4 fruit fly cellular contexts compared by ENCODE assay signal in genomic region chr3R:21297387-21297956, dm6.
TF ChIP-seq lines count a peak whose summit lies in the region.

No protein-coding gene starts in this region.

TF ChIP-seq in whole organism, adult, 20 proteins besides CTCF, POLR2A, EP300 and RAD21 (continued from another document):
- TF ChIP-seq CG33017 (tag; optimal IDR thresholded peaks at IDR 0.05; lab: Kevin White, UChicago) (peak; percentile 82), CG1620 (GFP tag; optimal IDR thresholded peaks at IDR 0.05; lab: Kevin White, UChicago) (peak; percentile 47)

TF ChIP-seq in whole organism, embryonic, 481 proteins besides CTCF, POLR2A, EP300 and RAD21 (continued from another document and continues in another):
- TF ChIP-seq CG4820 (GFP tag; optimal IDR thresholded peaks at IDR 0.05; lab: Kevin White, UChicago) (no peak), emc (GFP tag; optimal IDR thresholded peaks at IDR 0.05; lab: Kevin White, UChicago) (peak; percentile 33), grn (GFP tag; optimal IDR thresholded peaks at IDR 0.05; lab: Kevin White, UChicago) (peak; percentile 91), CG7839 (tag; optimal IDR thresholded peaks at IDR 0.05; lab: Kevin White, UChicago) (peak; percentile 39), CG7372 (GFP tag; IDR thresholded peaks at IDR 0.05; lab: Robert Waterston, UW) (no peak), CG34376 (GFP tag; optimal IDR thresholded peaks at IDR 0.05; lab: Kevin White, UChicago) (peak; percentile 91), Dp (GFP tag; optimal IDR thresholded peaks at IDR 0.05; lab: Kevin White, UChicago) (no peak), CG17385 (GFP tag; optimal IDR thresholded peaks at IDR 0.05; lab: Kevin White, UChicago) (peak; percentile 69), CG5953 (GFP tag; IDR thresholded peaks at IDR 0.05; lab: Robert Waterston, UW) (no peak), Scr (GFP tag; IDR thresholded peaks at IDR 0.05; lab: Robert Waterston, UW; ENCODE audit: partially characterized antibody) (no peak), Fer2 (tag; optimal IDR thresholded peaks at IDR 0.05; lab: Kevin White, UChicago) (peak; percentile 24), CG9609 (GFP tag; optimal IDR thresholded peaks at IDR 0.05; lab: Kevin White, UChicago) (no peak), CG18764 (GFP tag; optimal IDR thresholded peaks at IDR 0.05; lab: Kevin White, UChicago) (peak; percentile 72), CG4707 (GFP tag; optimal IDR thresholded peaks at IDR 0.05; lab: Kevin White, UChicago) (peak; percentile 77), psq (GFP tag; optimal IDR thresholded peaks at IDR 0.05; lab: Kevin White, UChicago) (peak; percentile 36), Taf1 (GFP tag; IDR thresholded peaks at IDR 0.05; lab: Robert Waterston, UW) (no peak), wek (GFP tag; optimal IDR thresholded peaks at IDR 0.05; lab: Kevin White, UChicago) (peak; percentile 78), sim (GFP tag; IDR thresholded peaks at IDR 0.05; lab: Robert Waterston, UW) (no peak), dm (GFP tag; optimal IDR thresholded peaks at IDR 0.05; lab: Kevin White, UChicago) (no peak), Fer3 (tag; optimal IDR thresholded peaks at IDR 0.05; lab: Kevin White, UChicago) (peak; percentile 64), lbe (GFP tag; optimal IDR thresholded peaks at IDR 0.05; lab: Kevin White, UChicago) (peak; percentile 76), CG11696 (GFP tag; IDR thresholded peaks at IDR 0.05; lab: Robert Waterston, UW) (no peak), sr (GFP tag; IDR thresholded peaks at IDR 0.05; lab: Robert Waterston, UW) (no peak), CG8089 (GFP tag; optimal IDR thresholded peaks at IDR 0.05; lab: Kevin White, UChicago) (peak; percentile 75), az2 (GFP tag; optimal IDR thresholded peaks at IDR 0.05; lab: Kevin White, UChicago) (peak; percentile 24), CG4854 (GFP tag; optimal IDR thresholded peaks at IDR 0.05; lab: Kevin White, UChicago) (peak; percentile 68), Lim3 (GFP tag; IDR thresholded peaks at IDR 0.05; lab: Robert Waterston, UW) (no peak), CG1024 (GFP tag; IDR thresholded peaks at IDR 0.05; lab: Robert Waterston, UW) (no peak), Mrtf (GFP tag; IDR thresholded peaks at IDR 0.05; lab: Robert Waterston, UW) (no peak), ftz-f1 (GFP tag; optimal IDR thresholded peaks at IDR 0.05; lab: Kevin White, UChicago) (peak; percentile 27), CG13624 (GFP tag; optimal IDR thresholded peaks at IDR 0.05; lab: Kevin White, UChicago) (peak; percentile 78), CG17802 (tag; optimal IDR thresholded peaks at IDR 0.05; lab: Kevin White, UChicago) (no peak), CG9727 (GFP tag; optimal IDR thresholded peaks at IDR 0.05; lab: Kevin White, UChicago) (peak; percentile 74), sna (GFP tag; IDR thresholded peaks at IDR 0.05; lab: Robert Waterston, UW; ENCODE audit: partially characterized antibody) (no peak), Hr3 (GFP tag; optimal IDR thresholded peaks at IDR 0.05; lab: Kevin White, UChicago) (no peak), repo (GFP tag; optimal IDR thresholded peaks at IDR 0.05; lab: Kevin White, UChicago) (peak; percentile 53), kay (GFP tag; optimal IDR thresholded peaks at IDR 0.05; lab: Kevin White, UChicago) (peak; percentile 28), CG16863 (GFP tag; optimal IDR thresholded peaks at IDR 0.05; lab: Kevin White, UChicago) (peak; percentile 69), CG7271 (tag; optimal IDR thresholded peaks at IDR 0.05; lab: Kevin White, UChicago) (no peak), HHEX (GFP tag; optimal IDR thresholded peaks at IDR 0.05; lab: Kevin White, UChicago) (peak; percentile 75), gfzf (GFP tag; optimal IDR thresholded peaks at IDR 0.05; lab: Kevin White, UChicago) (peak; percentile 37), CG10462 (GFP tag; optimal IDR thresholded peaks at IDR 0.05; lab: Kevin White, UChicago) (peak; percentile 34), al (GFP tag; IDR thresholded peaks at IDR 0.05; lab: Robert Waterston, UW) (no peak), Gug (GFP tag; IDR thresholded peaks at IDR 0.05; lab: Robert Waterston, UW) (no peak), run (tag; optimal IDR thresholded peaks at IDR 0.05; lab: Kevin White, UChicago) (peak; percentile 11)

TF ChIP-seq in whole organism, prepupa, 60 proteins besides CTCF, POLR2A, EP300 and RAD21 (continued from another document):
- no peak for TF ChIP-seq Sox15 (GFP tag; optimal IDR thresholded peaks at IDR 0.05; lab: Kevin White, UChicago)
- TF ChIP-seq OdsH (GFP tag; optimal IDR thresholded peaks at IDR 0.05; lab: Kevin White, UChicago): no peak
- TF ChIP-seq Lpt (GFP tag; optimal IDR thresholded peaks at IDR 0.05; lab: Kevin White, UChicago): peak; percentile 40
- TF ChIP-seq Hr39 (GFP tag; optimal IDR thresholded peaks at IDR 0.05; lab: Kevin White, UChicago): no peak
- TF ChIP-seq ss (GFP tag; optimal IDR thresholded peaks at IDR 0.05; lab: Kevin White, UChicago): peak in 1 of 2 experiments; percentile 34
- no peak for TF ChIP-seq CG10669 (GFP tag; optimal IDR thresholded peaks at IDR 0.05; lab: Kevin White, UChicago)
- peak; percentile 20 for TF ChIP-seq Eip93F (GFP tag; optimal IDR thresholded peaks at IDR 0.05; lab: Kevin White, UChicago)
- TF ChIP-seq CG16779 (tag; optimal IDR thresholded peaks at IDR 0.05; lab: Kevin White, UChicago): no peak
- no peak for TF ChIP-seq Gug (GFP tag; IDR thresholded peaks at IDR 0.05; lab: Robert Waterston, UW)
- no peak for TF ChIP-seq Hr4 (GFP tag; optimal IDR thresholded peaks at IDR 0.05; lab: Kevin White, UChicago)
- no peak for TF ChIP-seq Ets96B (tag; optimal IDR thresholded peaks at IDR 0.05; lab: Kevin White, UChicago)
- no peak for TF ChIP-seq Ets21C (GFP tag; optimal IDR thresholded peaks at IDR 0.05; lab: Kevin White, UChicago)
- no peak for TF ChIP-seq Smox (GFP tag; optimal IDR thresholded peaks at IDR 0.05; lab: Kevin White, UChicago)
- TF ChIP-seq lz (GFP tag; optimal IDR thresholded peaks at IDR 0.05; lab: Kevin White, UChicago): no peak
- TF ChIP-seq achi (GFP tag; optimal IDR thresholded peaks at IDR 0.05; lab: Kevin White, UChicago): no peak
- peak; percentile 78 for TF ChIP-seq svp (GFP tag; lab: Kevin White, UChicago)
- TF ChIP-seq acj6 (GFP tag; optimal IDR thresholded peaks at IDR 0.05; lab: Kevin White, UChicago): peak; percentile 14
- TF ChIP-seq CG10631 (GFP tag; optimal IDR thresholded peaks at IDR 0.05; lab: Kevin White, UChicago): peak; percentile 33
- peak; percentile 86 for TF ChIP-seq Sox14 (GFP tag; optimal IDR thresholded peaks at IDR 0.05; lab: Kevin White, UChicago)
- no peak for TF ChIP-seq CG8319 (GFP tag; optimal IDR thresholded peaks at IDR 0.05; lab: Kevin White, UChicago)
- no peak for TF ChIP-seq spab (GFP tag; optimal IDR thresholded peaks at IDR 0.05; lab: Kevin White, UChicago)
- TF ChIP-seq CG6808 (GFP tag; optimal IDR thresholded peaks at IDR 0.05; lab: Kevin White, UChicago): peak; percentile 24
- no peak for TF ChIP-seq CG8119 (GFP tag; IDR thresholded peaks at IDR 0.05; lab: Robert Waterston, UW)
- TF ChIP-seq fd59A (GFP tag; optimal IDR thresholded peaks at IDR 0.05; lab: Kevin White, UChicago): no peak
- TF ChIP-seq topi (GFP tag; optimal IDR thresholded peaks at IDR 0.05; lab: Kevin White, UChicago): no peak
- TF ChIP-seq CG11762 (GFP tag; optimal IDR thresholded peaks at IDR 0.05; lab: Kevin White, UChicago; ENCODE audit: insufficient read depth): no peak
- TF ChIP-seq CG15336 (GFP tag; IDR thresholded peaks at IDR 0.05; lab: Robert Waterston, UW): no peak
- TF ChIP-seq dac (GFP tag; optimal IDR thresholded peaks at IDR 0.05; lab: Kevin White, UChicago): no peak
- TF ChIP-seq CG3032 (tag; optimal IDR thresholded peaks at IDR 0.05; lab: Kevin White, UChicago): peak; percentile 14
- TF ChIP-seq Blimp-1 (GFP tag; optimal IDR thresholded peaks at IDR 0.05; lab: Kevin White, UChicago): no peak
- TF ChIP-seq CG6792 (GFP tag; optimal IDR thresholded peaks at IDR 0.05; lab: Kevin White, UChicago): no peak
- no peak for TF ChIP-seq CG11902 (GFP tag; optimal IDR thresholded peaks at IDR 0.05; lab: Kevin White, UChicago)
- TF ChIP-seq CG7368 (GFP tag; optimal IDR thresholded peaks at IDR 0.05; lab: Kevin White, UChicago): no peak
- peak; percentile 9 for TF ChIP-seq dsx (GFP tag; optimal IDR thresholded peaks at IDR 0.05; lab: Kevin White, UChicago; ENCODE audit: poor library complexity, severe bottlenecking)
- no peak for TF ChIP-seq Eip75B (GFP tag; optimal IDR thresholded peaks at IDR 0.05; lab: Kevin White, UChicago)
- TF ChIP-seq CG8632 (GFP tag; optimal IDR thresholded peaks at IDR 0.05; lab: Kevin White, UChicago): no peak
- no peak for TF ChIP-seq fd85E (GFP tag; optimal IDR thresholded peaks at IDR 0.05; lab: Kevin White, UChicago)
- peak; percentile 46 for TF ChIP-seq CG6854 (GFP tag; optimal IDR thresholded peaks at IDR 0.05; lab: Kevin White, UChicago)
- TF ChIP-seq vri (GFP tag; optimal IDR thresholded peaks at IDR 0.05; lab: Kevin White, UChicago): peak; percentile 93
TF ChIP-seq in whole organism, prepupa: peak in this region for 20.

TF ChIP-seq in whole organism, wandering third instar larva, 38 proteins besides CTCF, POLR2A, EP300 and RAD21 (continued from another document):
- peak; percentile 40 for TF ChIP-seq rgr (GFP tag; optimal IDR thresholded peaks at IDR 0.05; lab: Kevin White, UChicago)
- peak; percentile 43 for TF ChIP-seq CG32264 (GFP tag; optimal IDR thresholded peaks at IDR 0.05; lab: Kevin White, UChicago)
- TF ChIP-seq lola (GFP tag; optimal IDR thresholded peaks at IDR 0.05; lab: Kevin White, UChicago): no peak
- no peak for TF ChIP-seq ey (GFP tag; optimal IDR thresholded peaks at IDR 0.05; lab: Kevin White, UChicago)
- no peak for TF ChIP-seq Abd-B (GFP tag; optimal IDR thresholded peaks at IDR 0.05; lab: Kevin White, UChicago)
- TF ChIP-seq Hr83 (GFP tag; optimal IDR thresholded peaks at IDR 0.05; lab: Kevin White, UChicago; ENCODE audit: poor library complexity, severe bottlenecking): peak; percentile 87
- peak; percentile 72 for TF ChIP-seq h (GFP tag; optimal IDR thresholded peaks at IDR 0.05; lab: Kevin White, UChicago)
- TF ChIP-seq OdsH (GFP tag; optimal IDR thresholded peaks at IDR 0.05; lab: Kevin White, UChicago): peak; percentile 14
- no peak for TF ChIP-seq GATAd (GFP tag; optimal IDR thresholded peaks at IDR 0.05; lab: Kevin White, UChicago)
